Fruit fly (Drosophila melanogaster) whole organism, embryonic: ENCODE measurements around the gene sdt.
A peak's percentile ranks its signal among the peaks of the same experiment; 100 is the strongest.

ENCODE experiments used
- Asciz ChIP-seq: fragments of 200-800 bp; sonication (Bioruptor generic); optimal IDR thresholded peaks from 2 replicates; lab custom pipeline; 2017; ENCODE audit warnings: missing biosample characterization, mild to moderate bottlenecking, missing genetic modification characterization, missing genetic modification reagents
- B-H1 ChIP-seq: fragments of 200-800 bp; sonication (Bioruptor generic); IDR thresholded peaks from 3 replicates; pipeline ENCODE4 v1.3.6; 2022; ENCODE audit warnings: missing biosample characterization, missing genetic modification characterization
- CG10209 ChIP-seq: fragments of 200-800 bp; sonication (Bioruptor generic); optimal IDR thresholded peaks from 3 replicates; lab custom pipeline; 2017; ENCODE audit warnings: missing biosample characterization, mild to moderate bottlenecking, missing genetic modification characterization, missing genetic modification reagents
- CG11456 ChIP-seq: fragments of 200-800 bp; sonication (Bioruptor generic); IDR thresholded peaks from 3 replicates; pipeline ENCODE4 v1.3.6; 2022; ENCODE audit warnings: missing biosample characterization, missing genetic modification characterization
- CG12769 ChIP-seq: fragments of 200-800 bp; sonication (Bioruptor generic); optimal IDR thresholded peaks from 2 replicates; lab custom pipeline; 2019; ENCODE audit warnings: missing biosample characterization, mild to moderate bottlenecking, missing genetic modification characterization, moderate library complexity
- CG14441 ChIP-seq: fragments of 200-800 bp; sonication (Bioruptor generic); IDR thresholded peaks from 2 replicates; pipeline ENCODE4 v1.3.6; 2022; ENCODE audit warnings: missing biosample characterization, missing genetic modification characterization
- CG15011 ChIP-seq: fragments of 200-800 bp; sonication (Bioruptor generic); optimal IDR thresholded peaks from 3 replicates; lab custom pipeline; 2018; ENCODE audit warnings: missing biosample characterization, mild to moderate bottlenecking, missing genetic modification characterization
- CG1603 ChIP-seq: fragments of 200-800 bp; sonication (Bioruptor generic); optimal IDR thresholded peaks from 2 replicates; lab custom pipeline; 2019; ENCODE audit warnings: missing biosample characterization, mild to moderate bottlenecking, missing genetic modification characterization, moderate library complexity
- CG17385 ChIP-seq: fragments of 200-800 bp; sonication (Bioruptor generic); optimal IDR thresholded peaks from 3 replicates; lab custom pipeline; 2018; ENCODE audit warnings: missing biosample characterization, mild to moderate bottlenecking, missing genetic modification characterization
- CG17912 ChIP-seq: fragments of 200-800 bp; sonication (Bioruptor generic); optimal IDR thresholded peaks from 2 replicates; lab custom pipeline; 2018; ENCODE audit warnings: missing biosample characterization, mild to moderate bottlenecking, missing genetic modification characterization
- CG18476 ChIP-seq: fragments of 200-800 bp; sonication (Bioruptor generic); optimal IDR thresholded peaks from 2 replicates; lab custom pipeline; 2016; ENCODE audit warnings: missing biosample characterization, mild to moderate bottlenecking, missing genetic modification characterization
- CG18764 ChIP-seq: fragments of 200-800 bp; sonication (Bioruptor generic); optimal IDR thresholded peaks from 3 replicates; lab custom pipeline; 2016; ENCODE audit warnings: missing biosample characterization, missing genetic modification characterization
- CG2889 ChIP-seq: fragments of 200-800 bp; sonication (Bioruptor generic); IDR thresholded peaks from 3 replicates; pipeline ENCODE4 v1.3.6; 2022; ENCODE audit warnings: missing biosample characterization, missing genetic modification characterization
- CG3281 ChIP-seq: fragments of 200-800 bp; sonication (Bioruptor generic); optimal IDR thresholded peaks from 3 replicates; lab custom pipeline; 2017; ENCODE audit warnings: missing biosample characterization, mild to moderate bottlenecking, missing genetic modification characterization
- CG3726 ChIP-seq: fragments of 200-800 bp; sonication (Bioruptor generic); IDR thresholded peaks from 3 replicates; pipeline ENCODE4, ENCODE4 v1.3.6; 2022; ENCODE audit warnings: missing biosample characterization, missing genetic modification characterization
- CG3847 ChIP-seq: fragments of 200-800 bp; sonication (Bioruptor generic); IDR thresholded peaks from 2 replicates; pipeline ENCODE4 v1.3.6; 2022; ENCODE audit warnings: missing biosample characterization, missing genetic modification characterization
- CG4328 ChIP-seq: fragments of 200-800 bp; sonication (Bioruptor generic); optimal IDR thresholded peaks from 3 replicates; lab custom pipeline; 2017; ENCODE audit warnings: missing biosample characterization, missing genetic modification reagents, missing genetic modification characterization
- CG4404 ChIP-seq: fragments of 200-800 bp; sonication (Bioruptor generic); IDR thresholded peaks from 2 replicates; pipeline ENCODE4 v1.3.6; 2022; ENCODE audit warnings: missing biosample characterization, missing genetic modification characterization
- CG6689 ChIP-seq: fragments of 200-800 bp; sonication (Bioruptor generic); IDR thresholded peaks from 2 replicates; pipeline ENCODE4 v1.3.6; 2022; ENCODE audit warnings: missing biosample characterization, missing genetic modification characterization
- CG8089 ChIP-seq: fragments of 200-800 bp; sonication (Bioruptor generic); optimal IDR thresholded peaks from 3 replicates; lab custom pipeline; 2016; ENCODE audit warnings: missing biosample characterization, missing genetic modification characterization
- CG9797 ChIP-seq: fragments of 200-800 bp; sonication (Bioruptor generic); optimal IDR thresholded peaks from 3 replicates; lab custom pipeline; 2018; ENCODE audit warnings: missing biosample characterization, mild to moderate bottlenecking, missing genetic modification characterization
- CkIIα-i1 ChIP-seq: fragments of 200-800 bp; sonication (Bioruptor generic); IDR thresholded peaks from 2 replicates; pipeline ENCODE4 v1.3.6; 2022; ENCODE audit warnings: missing biosample characterization, missing genetic modification characterization
- D ChIP-seq, 2 experiments: fragments of 200-800 bp in 1 of 2; fragments of >200 bp in 1 of 2; sonication (Bioruptor generic) in 1 of 2; optimal IDR thresholded peaks; 2 replicates in 1 of 2; 3 replicates in 1 of 2; lab custom pipeline; 2017; ENCODE audit warnings: mild to moderate bottlenecking in 1 of 2, missing biosample characterization in 1 of 2, missing genetic modification characterization in 1 of 2, missing genetic modification reagents in 1 of 2
- Deaf1 ChIP-seq: fragments of 200-800 bp; optimal IDR thresholded peaks from 3 replicates; lab custom pipeline; 2019; ENCODE audit warnings: missing biosample characterization, mild to moderate bottlenecking, missing genetic modification characterization, moderate library complexity
- Elba2 ChIP-seq: fragments of 200-800 bp; sonication (Bioruptor generic); optimal IDR thresholded peaks from 3 replicates; lab custom pipeline; 2016; ENCODE audit warnings: missing biosample characterization, missing genetic modification characterization
- H15 ChIP-seq: fragments of 200-800 bp; sonication (Bioruptor generic); IDR thresholded peaks from 3 replicates; pipeline ENCODE4 v1.3.6; 2022; ENCODE audit warnings: missing biosample characterization, missing genetic modification characterization
- HmgZ ChIP-seq: fragments of 200-800 bp; sonication (Bioruptor generic); optimal IDR thresholded peaks from 2 replicates; lab custom pipeline; 2018; ENCODE audit warnings: missing biosample characterization, mild to moderate bottlenecking, missing genetic modification characterization
- MTF-1 ChIP-seq: fragments of 200-800 bp; sonication (Bioruptor generic); optimal IDR thresholded peaks from 2 replicates; lab custom pipeline; 2018; ENCODE audit warnings: missing biosample characterization, mild to moderate bottlenecking, missing genetic modification characterization, borderline replicate concordance
- Neu2 ChIP-seq: fragments of 200-800 bp; sonication (Bioruptor generic); optimal IDR thresholded peaks from 3 replicates; lab custom pipeline; 2016; ENCODE audit warnings: missing biosample characterization, missing genetic modification characterization, borderline replicate concordance
- Pdp1 ChIP-seq, 2 experiments: fragments of 200-800 bp; sonication (Bioruptor generic); optimal IDR thresholded peaks; 3 replicates each; lab custom pipeline; 2016; ENCODE audit warnings: missing biosample characterization in 2 of 2, missing genetic modification characterization in 2 of 2, mild to moderate bottlenecking in 1 of 2, moderate library complexity in 1 of 2
- Xrp1 ChIP-seq: fragments of 200-800 bp; sonication (Bioruptor generic); IDR thresholded peaks from 2 replicates; pipeline ENCODE4 v1.3.6; 2022; ENCODE audit warnings: missing biosample characterization, missing genetic modification characterization
- al ChIP-seq: fragments of 200-800 bp; sonication (Bioruptor generic); IDR thresholded peaks from 2 replicates; pipeline ENCODE4 v1.3.6; 2022; ENCODE audit warnings: missing biosample characterization, missing genetic modification characterization
- aop ChIP-seq: fragments of 200-800 bp; sonication (Bioruptor generic); IDR thresholded peaks from 2 replicates; pipeline ENCODE4 v1.3.6; 2022; ENCODE audit warnings: missing biosample characterization, missing genetic modification characterization
- ase ChIP-seq: fragments of 200-800 bp; sonication (Bioruptor generic); IDR thresholded peaks from 3 replicates; pipeline ENCODE4 v1.3.6; 2022; ENCODE audit warnings: missing biosample characterization, missing genetic modification characterization
- az2 ChIP-seq: fragments of 200-800 bp; sonication (Bioruptor generic); optimal IDR thresholded peaks from 3 replicates; lab custom pipeline; 2016; ENCODE audit warnings: missing biosample characterization, missing genetic modification characterization
- bsh ChIP-seq, 2 experiments: fragments of 200-800 bp; sonication (Bioruptor generic); optimal IDR thresholded peaks; 2 replicates each; lab custom pipeline; 2017 to 2018; ENCODE audit warnings: mild to moderate bottlenecking in 2 of 2, missing biosample characterization in 2 of 2, missing genetic modification characterization in 2 of 2, moderate library complexity in 1 of 2
- dm ChIP-seq: fragments of 200-800 bp; sonication (Bioruptor generic); optimal IDR thresholded peaks from 3 replicates; lab custom pipeline; 2016; ENCODE audit warnings: missing biosample characterization, missing genetic modification characterization
- eve ChIP-seq, 2 experiments: fragments of >200 bp; optimal IDR thresholded peaks; 2 replicates each; lab custom pipeline; 2017; ENCODE audit warnings: missing biosample characterization in 2 of 2, missing genetic modification characterization in 2 of 2
- exex ChIP-seq: fragments of 200-800 bp; sonication (Bioruptor generic); optimal IDR thresholded peaks from 4 replicates; lab custom pipeline; 2018; ENCODE audit warnings: missing biosample characterization, mild to moderate bottlenecking, missing genetic modification characterization, moderate library complexity
- gfzf ChIP-seq: fragments of 200-800 bp; sonication (Bioruptor generic); optimal IDR thresholded peaks from 2 replicates; lab custom pipeline; 2016; ENCODE audit warnings: missing biosample characterization, mild to moderate bottlenecking, missing genetic modification characterization, moderate library complexity
- grn ChIP-seq: fragments of 200-800 bp; sonication (Bioruptor generic); optimal IDR thresholded peaks from 3 replicates; lab custom pipeline; 2017; ENCODE audit warnings: missing biosample characterization, missing genetic modification characterization
- gsb ChIP-seq: fragments of 200-800 bp; sonication (Bioruptor generic); IDR thresholded peaks from 2 replicates; pipeline ENCODE4 v1.3.6; 2022; ENCODE audit warnings: missing biosample characterization, missing genetic modification characterization
- maf-S ChIP-seq: fragments of 200-800 bp; sonication (Bioruptor generic); optimal IDR thresholded peaks from 2 replicates; lab custom pipeline; 2016; ENCODE audit warnings: missing biosample characterization, missing genetic modification characterization
- psq ChIP-seq: fragments of 200-800 bp; sonication (Bioruptor generic); optimal IDR thresholded peaks from 2 replicates; lab custom pipeline; 2017; ENCODE audit warnings: missing biosample characterization, missing genetic modification characterization
- rib ChIP-seq: fragments of 200-800 bp; sonication (Bioruptor generic); IDR thresholded peaks from 2 replicates; pipeline ENCODE4 v1.3.6; 2022; ENCODE audit warnings: missing biosample characterization, missing genetic modification characterization
- row ChIP-seq: fragments of 200-800 bp; sonication (Bioruptor generic); IDR thresholded peaks from 3 replicates; pipeline ENCODE4 v1.3.6; 2022; ENCODE audit warnings: missing biosample characterization, missing genetic modification characterization
- sc ChIP-seq, 3 experiments: fragments of >200 bp in 2 of 3; fragments of 200-800 bp in 1 of 3; sonication (Bioruptor generic) in 1 of 3; optimal IDR thresholded peaks; 2 replicates in 2 of 3; 3 replicates in 1 of 3; lab custom pipeline; 2017; ENCODE audit warnings: mild to moderate bottlenecking in 1 of 3, missing biosample characterization in 1 of 3, missing genetic modification characterization in 1 of 3, missing genetic modification reagents in 1 of 3
- sima ChIP-seq: fragments of 200-800 bp; sonication (Bioruptor generic); optimal IDR thresholded peaks from 2 replicates; lab custom pipeline; 2016; ENCODE audit warnings: missing biosample characterization, missing genetic modification characterization
- unpg ChIP-seq: fragments of 200-800 bp; sonication (Bioruptor generic); optimal IDR thresholded peaks from 3 replicates; lab custom pipeline; 2018; ENCODE audit warnings: missing biosample characterization, mild to moderate bottlenecking, missing genetic modification characterization, moderate library complexity

The sdt gene

DNA sequence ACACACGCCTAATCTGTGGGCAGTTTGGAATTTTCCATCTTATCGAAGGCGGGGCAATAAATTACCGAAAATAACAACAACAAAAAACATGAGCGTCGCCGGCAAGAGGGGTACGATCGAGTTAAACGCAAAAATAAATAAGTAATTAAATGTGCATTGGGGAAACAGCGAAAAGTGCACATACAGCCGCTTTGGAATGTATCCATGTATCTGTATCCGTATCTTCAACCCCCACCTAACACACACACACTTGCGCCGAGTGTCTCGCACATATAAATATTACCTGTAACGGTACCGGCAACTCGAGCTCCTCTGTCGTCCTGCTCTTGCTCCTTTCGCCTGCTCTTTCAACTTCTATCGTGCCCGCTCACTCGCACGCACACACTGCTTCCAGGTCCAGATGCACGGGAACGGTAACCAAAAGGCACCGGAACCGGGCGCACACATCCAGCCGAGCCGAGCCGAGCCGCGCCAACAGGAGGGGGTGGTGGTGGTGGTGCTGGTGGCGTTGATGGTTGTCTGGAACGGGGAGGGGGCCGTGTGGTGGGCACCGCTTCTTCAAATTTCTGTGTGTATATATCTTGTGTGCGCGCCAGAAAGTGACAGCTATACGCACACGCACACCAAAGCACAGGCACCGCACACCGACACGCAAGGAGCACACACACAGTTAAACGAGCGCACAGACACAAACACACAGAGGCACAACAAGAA lies 36.8 kb upstream of the sdt start (continued):
- TF ChIP-seq B-H1 (GFP tag; lab: Robert Waterston, UW) (no peak), az2 (GFP tag; lab: Kevin White, UChicago) (no peak), exex (tag; lab: Kevin White, UChicago) (no peak), Deaf1 (tag; lab: Kevin White, UChicago) (peak; percentile 90), CG2889 (GFP tag; lab: Robert Waterston, UW) (no peak), CG3847 (GFP tag; lab: Robert Waterston, UW) (no peak), psq (no peak), dm (GFP tag; lab: Kevin White, UChicago) (peak; percentile 11), H15 (GFP tag; lab: Robert Waterston, UW) (no peak), Neu2 (GFP tag; lab: Kevin White, UChicago) (no peak), CG3281 (peak; percentile 31), grn (no peak), Asciz (GFP tag; lab: Kevin White, UChicago) (no peak), Elba2 (GFP tag; lab: Kevin White, UChicago) (no peak), CG1603 (tag; lab: Kevin White, UChicago) (peak; percentile 37), bsh (GFP tag; optimal IDR thresholded peaks at IDR 0.05; lab: Kevin White, UChicago) (peak in 1 of 2 experiments; percentile 4), CG11456 (GFP tag; lab: Robert Waterston, UW) (no peak), CG12769 (tag; lab: Kevin White, UChicago) (peak; percentile 96), eve (GFP tag; optimal IDR thresholded peaks at IDR 0.05; lab: Kevin White, UChicago) (no peak), CG4328 (GFP tag; lab: Kevin White, UChicago) (peak; percentile 3), D (optimal IDR thresholded peaks at IDR 0.05; lab: Kevin White, UChicago) (no peak), D (GFP tag; optimal IDR thresholded peaks at IDR 0.05; lab: Kevin White, UChicago) (no peak), HmgZ (tag; lab: Kevin White, UChicago) (no peak), rib (GFP tag; lab: Robert Waterston, UW) (no peak), CG17912 (no peak), CG18476 (GFP tag; lab: Kevin White, UChicago) (no peak), unpg (GFP tag; lab: Kevin White, UChicago) (peak; percentile 28), Pdp1 (GFP tag; optimal IDR thresholded peaks at IDR 0.05; lab: Kevin White, UChicago) (peak; percentile 19 to 29), aop (GFP tag; lab: Robert Waterston, UW) (no peak), gfzf (GFP tag; lab: Kevin White, UChicago) (no peak), sc (optimal IDR thresholded peaks at IDR 0.05; lab: Kevin White, UChicago) (no peak), sc (GFP tag; optimal IDR thresholded peaks at IDR 0.05; lab: Kevin White, UChicago) (no peak), CG9797 (GFP tag; lab: Kevin White, UChicago) (no peak), gsb (no peak), row (GFP tag; lab: Robert Waterston, UW) (0 out of 3 replicates have a peak, but pooled peaks have one; percentile 24), CkIIα-i1 (GFP tag; lab: Robert Waterston, UW) (no peak), CG15011 (GFP tag; lab: Kevin White, UChicago) (no peak), Xrp1 (GFP tag; lab: Robert Waterston, UW) (peak; percentile 21; the same call in 1 of the 2 replicates), CG14441 (no peak), al (GFP tag; lab: Robert Waterston, UW) (no peak), CG4404 (no peak), CG18764 (GFP tag; lab: Kevin White, UChicago) (no peak), CG17385 (GFP tag; lab: Kevin White, UChicago) (no peak), sima (no peak), MTF-1 (no peak), CG8089 (GFP tag; lab: Kevin White, UChicago) (peak; percentile 25), maf-S (GFP tag; lab: Kevin White, UChicago) (no peak), CG3726 (GFP tag; lab: Robert Waterston, UW) (no peak), ase (GFP tag; lab: Robert Waterston, UW) (no peak), CG10209 (GFP tag; lab: Kevin White, UChicago) (peak; percentile 22), CG6689 (GFP tag; lab: Robert Waterston, UW) (no peak)
